Fruit fly (Drosophila melanogaster): Measurements from ENCODE around the gene CG11791.

DNA sequence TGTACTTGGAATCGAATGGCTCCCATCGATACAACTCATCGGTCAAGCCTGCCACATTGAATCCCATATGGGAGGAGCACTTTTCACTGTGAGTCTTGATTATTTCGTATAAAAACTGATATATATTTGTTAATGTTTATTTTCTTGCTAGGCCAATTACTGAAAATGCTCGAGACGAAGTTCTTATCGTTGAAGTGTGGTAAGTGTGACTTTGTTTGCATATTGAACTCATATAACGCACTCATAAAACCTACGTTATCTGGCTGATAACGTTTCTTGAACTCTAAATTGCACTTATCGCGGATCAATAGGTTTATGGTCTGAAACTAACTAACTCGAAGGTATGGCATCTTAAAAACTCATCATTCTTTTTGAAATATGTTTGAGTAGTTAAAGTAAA is 11.0 kb downstream of the CG11791 start:
- TF ChIP-seq kay (GFP tag; ENCODE audit: borderline replicate concordance): peak; percentile 7
- TF ChIP-seq tj (GFP tag; optimal IDR thresholded peaks at IDR 0.05): no peak
- no peak for TF ChIP-seq cic (GFP tag; optimal IDR thresholded peaks at IDR 0.05)
- no peak for TF ChIP-seq Mnt (GFP tag; optimal IDR thresholded peaks at IDR 0.05)
- TF ChIP-seq CG1620 (GFP tag; optimal IDR thresholded peaks at IDR 0.05): no peak
- no peak for TF ChIP-seq cnc (optimal IDR thresholded peaks at IDR 0.05)
- no peak for TF ChIP-seq CG7101 (tag; optimal IDR thresholded peaks at IDR 0.05)
